Worm (Caenorhabditis elegans) whole organism, early embryonic: ENCODE results near the gene iscu-1.

Experiments
- B0310.2 ChIP-seq: sonication (generic microtip); optimal IDR thresholded peaks from 2 replicates; lab custom pipeline; 2016; ENCODE audit warnings: mild to moderate bottlenecking, missing genetic modification characterization, missing compliant biosample characterization
- F13C5.2 ChIP-seq: sonication (generic microtip); optimal IDR thresholded peaks from 2 replicates; lab custom pipeline; 2017; ENCODE audit warnings: mild to moderate bottlenecking, missing genetic modification characterization, inconsistent platforms, missing compliant biosample characterization
- aly-1 ChIP-seq: sonication (generic microtip); optimal IDR thresholded peaks from 2 replicates; lab custom pipeline; 2016; ENCODE audit warnings: missing genetic modification characterization, missing compliant biosample characterization
- ama-1 ChIP-seq: fragments of 150-350 bp; optimal IDR thresholded peaks from 2 replicates; lab custom pipeline; 2014
- ceh-36 ChIP-seq: sonication (generic microtip); optimal IDR thresholded peaks from 2 replicates; lab custom pipeline; 2016; ENCODE audit warnings: missing genetic modification characterization, inconsistent platforms, missing compliant biosample characterization
- ets-7 ChIP-seq: sonication (generic microtip); optimal IDR thresholded peaks from 2 replicates; lab custom pipeline; 2016; ENCODE audit warnings: missing genotype, missing genetic modification characterization, missing compliant biosample characterization
- flt-1 ChIP-seq: fragments of 200-800 bp; sonication (Bioruptor generic); IDR thresholded peaks from 2 replicates; pipeline ENCODE4 v1.3.6; 2022; ENCODE audit warnings: missing genetic modification characterization, missing compliant biosample characterization
- hmg-4 ChIP-seq: fragments of 200-800 bp; sonication (Bioruptor generic); optimal IDR thresholded peaks from 2 replicates; lab custom pipeline; 2018; ENCODE audit warnings: mild to moderate bottlenecking, missing genetic modification characterization, missing compliant biosample characterization
- hnd-1 ChIP-seq: sonication (generic microtip); optimal IDR thresholded peaks from 2 replicates; lab custom pipeline; 2016; ENCODE audit warnings: missing genetic modification characterization, missing compliant biosample characterization
- scrt-1 ChIP-seq: fragments of 200-800 bp; sonication (Bioruptor generic); IDR thresholded peaks from 2 replicates; pipeline ENCODE4 v1.3.6; 2022; ENCODE audit warnings: missing genetic modification characterization, missing compliant biosample characterization
- tbx-11 ChIP-seq: fragments of 200-800 bp; sonication (Bioruptor generic); IDR thresholded peaks from 2 replicates; pipeline ENCODE4 v1.3.6; 2022; ENCODE audit warnings: missing genetic modification characterization, missing compliant biosample characterization
- tra-4 ChIP-seq: sonication (generic microtip); optimal IDR thresholded peaks from 2 replicates; lab custom pipeline; 2017; ENCODE audit warnings: missing genetic modification characterization, missing compliant biosample characterization

- no peak for TF ChIP-seq ceh-36
- TF ChIP-seq tra-4 (tag; lab: Kevin White, UChicago): no peak
- no peak for TF ChIP-seq ama-1 (lab: Kevin White, UChicago)
- TF ChIP-seq flt-1: no peak
- TF ChIP-seq tbx-11 (GFP tag; lab: Robert Waterston, UW): no peak
- TF ChIP-seq F13C5.2 (tag; lab: Kevin White, UChicago): no peak
- TF ChIP-seq ets-7 (tag; lab: Kevin White, UChicago): no peak
- no peak for TF ChIP-seq hmg-4 (GFP tag; lab: Kevin White, UChicago)
- no peak for TF ChIP-seq scrt-1
- no peak for TF ChIP-seq aly-1 (tag; lab: Kevin White, UChicago)
- TF ChIP-seq B0310.2 (tag; lab: Kevin White, UChicago): no peak
- TF ChIP-seq hnd-1 (tag; lab: Kevin White, UChicago): no peak
Observed at ce11 chrIV:13750033-13750432, 33.7 kb upstream of the iscu-1 start, which contains the start of gene sorb-1.
